Worm (Caenorhabditis elegans) whole organism, mixed stage, embryonic: ENCODE data around the gene Y64H9A.2.

Source experiments
- M03D4.4 ChIP-seq: sonication (generic microtip); optimal IDR thresholded peaks from 2 replicates; lab custom pipeline; 2017; ENCODE audit warnings: mild to moderate bottlenecking, missing genetic modification characterization, missing compliant biosample characterization
- bed-3 ChIP-seq: fragments of 200-800 bp; sonication (Bioruptor generic); optimal IDR thresholded peaks from 3 replicates; lab custom pipeline; 2018; ENCODE audit warnings: mild to moderate bottlenecking, missing genetic modification characterization, moderate library complexity, missing compliant biosample characterization
- blmp-1 ChIP-seq: fragments of 150-350 bp; optimal IDR thresholded peaks from 2 replicates; lab custom pipeline; 2014; ENCODE audit warnings: missing biosample characterization, missing genetic modification characterization
- ceh-39 ChIP-seq: fragments of 150-350 bp; optimal IDR thresholded peaks from 2 replicates; lab custom pipeline; 2014; ENCODE audit warnings: missing biosample characterization, missing genetic modification characterization
- ceh-43 ChIP-seq: fragments of 200-800 bp; sonication (Bioruptor generic); optimal IDR thresholded peaks from 2 replicates; lab custom pipeline; 2018; ENCODE audit warnings: mild to moderate bottlenecking, missing genetic modification characterization, moderate library complexity, missing compliant biosample characterization
- ceh-83 ChIP-seq: fragments of 200-800 bp; sonication (Bioruptor generic); optimal IDR thresholded peaks from 2 replicates; lab custom pipeline; 2018; ENCODE audit warnings: mild to moderate bottlenecking, missing genetic modification characterization, missing compliant biosample characterization
- ces-1 ChIP-seq: fragments of 150-350 bp; optimal IDR thresholded peaks from 2 replicates; lab custom pipeline; 2014; ENCODE audit warnings: missing biosample characterization, missing genetic modification reagents, missing genetic modification characterization
- cnd-1 ChIP-seq: fragments of 200-800 bp; sonication (Bioruptor generic); optimal IDR thresholded peaks from 2 replicates; lab custom pipeline; 2018; ENCODE audit warnings: mild to moderate bottlenecking, missing genetic modification characterization, missing compliant biosample characterization
- drap-1 ChIP-seq: fragments of 200-800 bp; sonication (Bioruptor generic); optimal IDR thresholded peaks from 3 replicates; lab custom pipeline; 2018; ENCODE audit warnings: mild to moderate bottlenecking, missing genetic modification characterization, missing compliant biosample characterization
- elt-1 ChIP-seq: sonication (generic microtip); optimal IDR thresholded peaks from 2 replicates; lab custom pipeline; 2017; ENCODE audit warnings: missing genetic modification characterization, mild to moderate bottlenecking, missing compliant biosample characterization, antibody characterized with exemption, moderate library complexity, borderline replicate concordance; ENCODE audit not compliant: insufficient read depth
- elt-3 ChIP-seq: fragments of 150-350 bp; optimal IDR thresholded peaks from 2 replicates; lab custom pipeline; 2014; ENCODE audit warnings: missing biosample characterization, missing genetic modification characterization
- flh-1 ChIP-seq: fragments of 200-800 bp; sonication (Bioruptor generic); optimal IDR thresholded peaks from 2 replicates; lab custom pipeline; 2018; ENCODE audit warnings: mild to moderate bottlenecking, missing genetic modification characterization, moderate library complexity, missing compliant biosample characterization
- ham-2 ChIP-seq: fragments of 200-800 bp; sonication (Bioruptor generic); optimal IDR thresholded peaks from 2 replicates; lab custom pipeline; 2018; ENCODE audit warnings: mild to moderate bottlenecking, missing genetic modification characterization, missing compliant biosample characterization
- hlh-1 ChIP-seq: fragments of 150-350 bp; optimal IDR thresholded peaks from 2 replicates; lab custom pipeline; 2014; ENCODE audit warnings: missing biosample characterization, missing genetic modification reagents, missing genetic modification characterization
- lin-13 ChIP-seq: fragments of 150-350 bp; optimal IDR thresholded peaks from 2 replicates; lab custom pipeline; 2014; ENCODE audit warnings: missing biosample characterization, missing genetic modification characterization
- lin-32 ChIP-seq: fragments of 200-800 bp; sonication (Bioruptor generic); optimal IDR thresholded peaks from 2 replicates; lab custom pipeline; 2018; ENCODE audit warnings: mild to moderate bottlenecking, missing genetic modification characterization, missing compliant biosample characterization
- lsy-2 ChIP-seq: fragments of 150-350 bp; optimal IDR thresholded peaks from 2 replicates; lab custom pipeline; 2014; ENCODE audit warnings: missing biosample characterization, missing genetic modification characterization
- mab-5 ChIP-seq: fragments of 150-350 bp; optimal IDR thresholded peaks from 2 replicates; lab custom pipeline; 2014; ENCODE audit warnings: missing biosample characterization, missing genetic modification characterization
- mep-1 ChIP-seq: fragments of 150-350 bp; optimal IDR thresholded peaks from 2 replicates; lab custom pipeline; 2017; ENCODE audit warnings: missing biosample characterization, missing genetic modification reagents, missing genetic modification characterization, inconsistent platforms
- mls-2 ChIP-seq: sonication (generic microtip); optimal IDR thresholded peaks from 2 replicates; lab custom pipeline; 2016; ENCODE audit warnings: mild to moderate bottlenecking, missing genetic modification characterization, moderate library complexity, missing compliant biosample characterization
- nhr-12 ChIP-seq: fragments of 150-350 bp; optimal IDR thresholded peaks from 2 replicates; lab custom pipeline; 2014; ENCODE audit warnings: missing biosample characterization, missing genetic modification characterization
- nhr-2 ChIP-seq: fragments of 150-350 bp; optimal IDR thresholded peaks from 2 replicates; lab custom pipeline; 2014; ENCODE audit warnings: missing biosample characterization, missing genetic modification characterization
- nhr-237 ChIP-seq: fragments of 150-350 bp; optimal IDR thresholded peaks from 2 replicates; lab custom pipeline; 2014; ENCODE audit warnings: missing biosample characterization, missing genetic modification characterization
- nhr-28 ChIP-seq: fragments of 150-350 bp; optimal IDR thresholded peaks from 2 replicates; lab custom pipeline; 2014; ENCODE audit warnings: missing biosample characterization, missing genetic modification characterization
- nhr-76 ChIP-seq: sonication (generic microtip); optimal IDR thresholded peaks from 2 replicates; lab custom pipeline; 2017; ENCODE audit warnings: missing biosample characterization, missing genetic modification characterization
- pha-4 ChIP-seq: fragments of 150-350 bp; optimal IDR thresholded peaks from 2 replicates; lab custom pipeline; 2018; ENCODE audit warnings: missing biosample characterization, missing genetic modification reagents, missing genetic modification characterization
- sem-2 ChIP-seq: fragments of 200-800 bp; sonication (Bioruptor generic); optimal IDR thresholded peaks from 2 replicates; lab custom pipeline; 2018; ENCODE audit warnings: mild to moderate bottlenecking, missing genetic modification characterization, missing compliant biosample characterization
- snpc-4 ChIP-seq: fragments of 150-350 bp; optimal IDR thresholded peaks from 2 replicates; lab custom pipeline; 2014; ENCODE audit warnings: missing biosample characterization, missing genetic modification characterization
- sptf-1 ChIP-seq: sonication (generic microtip); optimal IDR thresholded peaks from 2 replicates; lab custom pipeline; 2017; ENCODE audit warnings: mild to moderate bottlenecking, missing genetic modification characterization, moderate library complexity, missing compliant biosample characterization
- tbx-8 ChIP-seq: fragments of 200-800 bp; sonication (Bioruptor generic); optimal IDR thresholded peaks from 2 replicates; lab custom pipeline; 2018; ENCODE audit warnings: mild to moderate bottlenecking, missing genetic modification characterization, moderate library complexity, missing compliant biosample characterization
- unc-120 ChIP-seq: sonication (generic microtip); optimal IDR thresholded peaks from 2 replicates; lab custom pipeline; 2017; ENCODE audit warnings: missing genetic modification characterization, missing compliant biosample characterization; ENCODE audit not compliant: poor library complexity, severe bottlenecking
- unc-39 ChIP-seq: fragments of 150-350 bp; optimal IDR thresholded peaks from 2 replicates; lab custom pipeline; 2014; ENCODE audit warnings: missing biosample characterization, missing genetic modification characterization
- unc-62 ChIP-seq: fragments of 150-350 bp; optimal IDR thresholded peaks from 2 replicates; lab custom pipeline; 2014; ENCODE audit warnings: missing biosample characterization, missing genetic modification reagents, missing genetic modification characterization
- zip-8 ChIP-seq: fragments of 150-350 bp; optimal IDR thresholded peaks from 2 replicates; lab custom pipeline; 2014; ENCODE audit warnings: missing biosample characterization, missing genetic modification characterization
- ztf-11 ChIP-seq: fragments of 150-350 bp; optimal IDR thresholded peaks from 2 replicates; lab custom pipeline; 2014; ENCODE audit warnings: missing biosample characterization, missing genetic modification characterization

The Y64H9A.2 gene

DNA sequence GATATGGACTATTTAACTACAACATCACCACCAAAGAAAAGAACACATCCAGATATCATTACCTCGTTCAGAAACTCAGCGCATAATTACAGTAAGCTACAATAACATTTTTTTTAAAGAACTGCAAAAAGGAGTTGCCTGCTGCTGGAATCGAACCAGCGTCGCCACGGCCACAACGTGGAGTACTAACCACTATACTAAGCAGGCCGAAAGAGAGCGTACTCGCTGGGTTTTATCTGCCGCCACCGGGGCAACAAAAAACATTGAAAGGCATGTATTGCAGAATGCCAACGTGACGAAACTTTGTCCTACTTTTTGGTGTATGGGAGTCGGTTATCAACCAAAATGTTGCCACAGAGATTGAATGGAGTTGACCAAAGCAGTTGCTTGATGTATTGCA, 21.1 kb upstream of the Y64H9A.2 start:
- TF ChIP-seq mls-2 (tag; lab: Kevin White, UChicago): peak; percentile 58
- no peak for TF ChIP-seq unc-39
- TF ChIP-seq ceh-43: peak; percentile 42
- no peak for TF ChIP-seq nhr-2 (tag; lab: Kevin White, UChicago)
- peak; percentile 60 for TF ChIP-seq tbx-8 (GFP tag; lab: Kevin White, UChicago)
- no peak for TF ChIP-seq nhr-12 (tag; lab: Kevin White, UChicago)
- TF ChIP-seq M03D4.4 (tag; lab: Kevin White, UChicago): peak; percentile 80
- TF ChIP-seq ztf-11 (tag; lab: Kevin White, UChicago): no peak
- no peak for TF ChIP-seq ces-1 (GFP tag; lab: Kevin White, UChicago)
- TF ChIP-seq nhr-28 (tag; lab: Kevin White, UChicago): no peak
- peak; percentile 72 for TF ChIP-seq cnd-1 (tag; lab: Kevin White, UChicago)
- TF ChIP-seq lin-32: peak; percentile 26
- no peak for TF ChIP-seq elt-3 (tag; lab: Kevin White, UChicago)
- no peak for TF ChIP-seq mep-1 (tag; lab: Kevin White, UChicago)
- no peak for TF ChIP-seq unc-62
- TF ChIP-seq snpc-4 (tag; lab: Kevin White, UChicago): no peak
- no peak for TF ChIP-seq blmp-1 (tag; lab: Kevin White, UChicago)
- no peak for TF ChIP-seq mab-5
- peak; percentile 28 for TF ChIP-seq bed-3 (GFP tag; lab: Kevin White, UChicago)
- no peak for TF ChIP-seq lin-13
- no peak for TF ChIP-seq zip-8 (tag; lab: Kevin White, UChicago)
- no peak for TF ChIP-seq nhr-237 (tag; lab: Kevin White, UChicago)
- TF ChIP-seq sem-2: peak; percentile 67
- peak; percentile 84 for TF ChIP-seq sptf-1 (tag; lab: Kevin White, UChicago)
- no peak for TF ChIP-seq pha-4 (tag; lab: Kevin White, UChicago)
- TF ChIP-seq nhr-76 (tag; lab: Kevin White, UChicago): no peak
- no peak for TF ChIP-seq ceh-39
- TF ChIP-seq unc-120: peak; percentile 36
- TF ChIP-seq flh-1 (GFP tag; lab: Kevin White, UChicago): no peak
- no peak for TF ChIP-seq elt-1 (tag; lab: Kevin White, UChicago)
- TF ChIP-seq ham-2 (GFP tag; lab: Kevin White, UChicago): peak; percentile 36
- TF ChIP-seq hlh-1: no peak
- peak; percentile 67 for TF ChIP-seq drap-1 (GFP tag; lab: Kevin White, UChicago)
- peak; percentile 77 for TF ChIP-seq ceh-83 (GFP tag; lab: Kevin White, UChicago)
- TF ChIP-seq lsy-2 (tag; lab: Kevin White, UChicago): no peak

DNA sequence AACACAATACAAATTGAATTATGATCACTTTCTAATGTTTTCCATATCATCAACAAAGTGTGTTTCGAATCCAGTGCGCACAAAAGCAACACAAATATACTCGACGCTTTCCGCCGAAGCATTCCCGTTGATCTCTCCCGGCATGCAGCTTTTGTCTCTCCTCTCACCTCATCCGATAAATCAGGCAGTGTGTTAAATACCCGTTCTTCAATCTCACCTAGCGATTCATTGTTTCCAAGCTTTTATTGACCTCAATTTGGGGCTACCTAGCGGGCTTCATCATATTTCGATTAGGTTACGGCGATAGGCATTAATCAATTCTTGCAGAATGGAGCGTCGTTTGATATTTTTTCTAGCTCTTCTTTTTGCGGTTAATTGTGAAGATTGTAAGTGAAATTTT, 19.5 kb upstream of the Y64H9A.2 start, which contains the start of gene ZC449.1:
Gene ZC449.1 (plus strand): TSS at position 121 of the 400 bp plus-strand sequence.
- peak; percentile 51 for TF ChIP-seq ham-2 (GFP tag; lab: Kevin White, UChicago)
- TF ChIP-seq mls-2 (tag; lab: Kevin White, UChicago): no peak
- no peak for TF ChIP-seq pha-4 (tag; lab: Kevin White, UChicago)

DNA sequence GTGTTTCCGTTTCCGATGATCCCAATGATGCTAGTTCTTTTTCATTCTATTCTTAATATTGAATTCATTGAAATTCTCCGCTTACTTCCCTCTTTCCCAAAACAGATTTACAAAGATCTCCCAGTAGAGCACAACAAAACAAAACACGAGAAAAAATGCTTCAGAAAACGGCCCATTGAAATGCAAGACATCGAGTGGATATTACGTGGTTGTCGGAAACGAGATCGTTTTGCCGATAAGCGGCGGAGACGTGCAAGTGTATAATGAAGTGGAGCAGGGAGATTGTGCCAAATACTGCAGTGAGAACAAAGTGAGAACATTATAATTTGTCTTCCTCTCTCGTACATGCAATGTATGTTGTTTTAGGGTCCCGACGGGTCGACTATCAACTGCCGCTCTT, 17.3 kb upstream of the Y64H9A.2 start:
- TF ChIP-seq unc-62: no peak
- TF ChIP-seq, all 35 proteins: peak for 0

DNA sequence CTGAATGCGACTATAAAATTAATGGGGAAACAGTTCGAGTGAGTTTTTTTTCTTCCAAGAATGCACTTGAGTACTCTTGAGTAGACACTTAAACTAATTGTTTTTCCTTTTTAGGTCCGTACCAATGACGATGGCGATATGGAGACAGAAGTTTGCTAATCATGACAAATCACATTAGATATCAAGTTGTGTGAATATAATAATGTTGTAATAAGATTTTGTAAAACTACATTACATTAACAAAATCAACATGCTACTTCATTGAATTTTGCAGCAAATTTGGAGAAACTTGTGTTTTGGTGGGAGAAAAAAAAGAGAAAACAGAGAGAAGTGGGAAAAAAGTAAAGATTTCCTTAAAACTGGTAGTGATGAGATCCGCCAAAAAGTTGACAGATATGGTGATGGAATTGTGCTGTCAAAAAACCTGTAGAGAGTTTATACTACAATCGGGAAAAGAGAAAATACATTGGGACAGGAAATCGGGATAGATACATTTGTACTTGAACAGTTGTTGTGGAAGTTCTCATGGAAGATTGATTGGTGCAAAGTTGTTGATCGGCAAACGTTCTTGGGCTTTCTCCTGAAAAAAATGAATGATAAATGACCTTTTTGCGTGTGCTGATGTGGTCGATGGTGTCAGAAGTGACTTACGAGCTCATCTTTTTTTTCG, 15.7 kb upstream of the Y64H9A.2 start:
- TF ChIP-seq ces-1 (GFP tag; lab: Kevin White, UChicago) (peak; percentile 73), hlh-1 (peak; percentile 44), ztf-11 (tag; lab: Kevin White, UChicago) (no peak)
